Fruit fly (Drosophila melanogaster): ENCODE data around the gene CG42371.

CG42371 gene

dm6 chr2L:2172460-2173121, 44.5 kb downstream of the CG42371 start (continued):
- TF ChIP-seq zfh1 (GFP tag; IDR thresholded peaks at IDR 0.05) (no peak), CG11456 (GFP tag; IDR thresholded peaks at IDR 0.05) (no peak), CG14441 (GFP tag; IDR thresholded peaks at IDR 0.05) (no peak), zen2 (GFP tag; IDR thresholded peaks at IDR 0.05; ENCODE audit: partially characterized antibody) (no peak), pho (GFP tag; optimal IDR thresholded peaks at IDR 0.05) (no peak), her (GFP tag; optimal IDR thresholded peaks at IDR 0.05) (no peak), Jarid2 (GFP tag; optimal IDR thresholded peaks at IDR 0.05) (no peak), wek (GFP tag; optimal IDR thresholded peaks at IDR 0.05) (no peak), Chrac-16 (GFP tag; optimal IDR thresholded peaks at IDR 0.05) (no peak), CG11247 (GFP tag; IDR thresholded peaks at IDR 0.05) (no peak), CG10147 (GFP tag; optimal IDR thresholded peaks at IDR 0.05) (no peak), CG16813 (GFP tag; IDR thresholded peaks at IDR 0.05; ENCODE audit: partially characterized antibody) (no peak), CG1024 (GFP tag; IDR thresholded peaks at IDR 0.05) (no peak), prd (optimal IDR thresholded peaks at IDR 0.05) (no peak), prd (GFP tag; IDR thresholded peaks at IDR 0.05) (peak; percentile 26; the same call in 1 of the 3 replicates), CG2889 (GFP tag; IDR thresholded peaks at IDR 0.05) (no peak), row (GFP tag; IDR thresholded peaks at IDR 0.05) (peak; percentile 29; the same call in 2 of the 3 replicates), CG13624 (GFP tag; optimal IDR thresholded peaks at IDR 0.05) (peak; percentile 8), ind (GFP tag; optimal IDR thresholded peaks at IDR 0.05) (no peak), CG4360 (GFP tag; IDR thresholded peaks at IDR 0.05) (0 out of 2 replicates have a peak, but pooled peaks have one; percentile 16), CG30020 (tag; optimal IDR thresholded peaks at IDR 0.05) (no peak), wor (GFP tag; IDR thresholded peaks at IDR 0.05) (no peak), usp (GFP tag; optimal IDR thresholded peaks at IDR 0.05) (no peak), HLH3B (GFP tag; IDR thresholded peaks at IDR 0.05) (no peak), sens (GFP tag) (peak; percentile 75), CG12744 (GFP tag; optimal IDR thresholded peaks at IDR 0.05) (no peak), lola (GFP tag; optimal IDR thresholded peaks at IDR 0.05) (peak in 1 of 3 experiments; percentile 3), shn (GFP tag; optimal IDR thresholded peaks at IDR 0.05) (no peak)

- peak; percentile 54 for TF ChIP-seq CG14441 (GFP tag; IDR thresholded peaks at IDR 0.05)
- TF ChIP-seq CG3281 (GFP tag; optimal IDR thresholded peaks at IDR 0.05), result peak; percentile 13
- peak; percentile 43 for TF ChIP-seq Hmr (GFP tag; optimal IDR thresholded peaks at IDR 0.05)
- no peak for TF ChIP-seq tx (GFP tag; optimal IDR thresholded peaks at IDR 0.05)
- no peak for TF ChIP-seq crc (GFP tag; optimal IDR thresholded peaks at IDR 0.05)
- no peak for TF ChIP-seq luna (GFP tag; optimal IDR thresholded peaks at IDR 0.05)
- no peak for TF ChIP-seq Hmx (GFP tag; optimal IDR thresholded peaks at IDR 0.05)
- TF ChIP-seq caup (GFP tag; optimal IDR thresholded peaks at IDR 0.05; ENCODE audit: severe bottlenecking), result peak; percentile 56
- TF ChIP-seq Fer1 (GFP tag; optimal IDR thresholded peaks at IDR 0.05), result peak; percentile 35
- TF ChIP-seq ken (GFP tag; IDR thresholded peaks at IDR 0.05), result no peak
- TF ChIP-seq CG17568 (GFP tag; optimal IDR thresholded peaks at IDR 0.05), result peak; percentile 7
- peak; percentile 6 for TF ChIP-seq Med (GFP tag)
- no peak for TF ChIP-seq chm (GFP tag; IDR thresholded peaks at IDR 0.05)
- TF ChIP-seq Blimp-1 (GFP tag; optimal IDR thresholded peaks at IDR 0.05), result no peak
- TF ChIP-seq Camta (GFP tag; optimal IDR thresholded peaks at IDR 0.05), result no peak
- peak; percentile 66 for TF ChIP-seq kah (GFP tag; optimal IDR thresholded peaks at IDR 0.05)
- TF ChIP-seq pzg (GFP tag; optimal IDR thresholded peaks at IDR 0.05), result no peak
- TF ChIP-seq pum (GFP tag; optimal IDR thresholded peaks at IDR 0.05), result no peak
- no peak for TF ChIP-seq CG30020 (tag; optimal IDR thresholded peaks at IDR 0.05)
- TF ChIP-seq rib (GFP tag; IDR thresholded peaks at IDR 0.05), result 0 out of 2 replicates have a peak, but pooled peaks have one; percentile 29
- peak; percentile 83 for TF ChIP-seq lab (GFP tag; optimal IDR thresholded peaks at IDR 0.05)
- TF ChIP-seq crol (GFP tag; IDR thresholded peaks at IDR 0.05), result peak; percentile 95
- peak; percentile 45; the same call in 1 of the 2 replicates for TF ChIP-seq CG32532 (GFP tag; IDR thresholded peaks at IDR 0.05)
- TF ChIP-seq cwo (GFP tag; optimal IDR thresholded peaks at IDR 0.05), result peak; percentile 63
Observed at dm6 chr2L:2171366-2172078, 45.5 kb downstream of the CG42371 start.

Measured in whole organism, embryonic.